Fruit fly (Drosophila melanogaster) whole organism, adult: ENCODE results near the gene CG14312.

Experiments used
- CG11617 ChIP-seq: fragments of 200-800 bp; sonication (Bioruptor generic); optimal IDR thresholded peaks from 2 replicates; lab custom pipeline; 2017; ENCODE audit warnings: mild to moderate bottlenecking, missing biosample characterization, missing genetic modification reagents, missing genetic modification characterization
- CG12768 ChIP-seq: fragments of 200-800 bp; sonication (Bioruptor generic); optimal IDR thresholded peaks from 2 replicates; lab custom pipeline; 2017; ENCODE audit warnings: missing biosample characterization, missing genetic modification characterization, mild to moderate bottlenecking, moderate library complexity, missing genetic modification reagents
- CG14711 ChIP-seq: fragments of 200-800 bp; sonication (Bioruptor generic); optimal IDR thresholded peaks from 2 replicates; lab custom pipeline; 2018; ENCODE audit warnings: missing biosample characterization, mild to moderate bottlenecking, missing genetic modification characterization, moderate library complexity
- CG1620 ChIP-seq: fragments of 200-800 bp; sonication (Bioruptor generic); optimal IDR thresholded peaks from 2 replicates; lab custom pipeline; 2016; ENCODE audit warnings: missing biosample characterization, missing genetic modification characterization
- CG33017 ChIP-seq: fragments of 200-800 bp; sonication (Bioruptor generic); optimal IDR thresholded peaks from 2 replicates; lab custom pipeline; 2018; ENCODE audit warnings: missing biosample characterization, mild to moderate bottlenecking, missing genetic modification characterization, moderate library complexity
- CG5204 ChIP-seq: fragments of 200-800 bp; sonication (Bioruptor generic); optimal IDR thresholded peaks from 2 replicates; lab custom pipeline; 2016; ENCODE audit warnings: missing biosample characterization, missing genetic modification characterization
- CG7045 ChIP-seq: fragments of 200-800 bp; sonication (Bioruptor generic); optimal IDR thresholded peaks from 2 replicates; lab custom pipeline; 2017; ENCODE audit warnings: missing biosample characterization, mild to moderate bottlenecking, missing genetic modification characterization
- CG7101 ChIP-seq: fragments of 200-800 bp; sonication (Bioruptor generic); optimal IDR thresholded peaks from 2 replicates; lab custom pipeline; 2018; ENCODE audit warnings: missing biosample characterization, mild to moderate bottlenecking, missing genetic modification characterization, moderate library complexity
- Clk ChIP-seq: fragments of 200-800 bp; sonication (Bioruptor generic); optimal IDR thresholded peaks from 2 replicates; lab custom pipeline; 2017; ENCODE audit warnings: missing biosample characterization, missing genetic modification characterization
- Crg-1 ChIP-seq: fragments of 200-800 bp; sonication (Bioruptor generic); optimal IDR thresholded peaks from 2 replicates; lab custom pipeline; 2016; ENCODE audit warnings: missing biosample characterization, missing genetic modification characterization
- Hr96 ChIP-seq: fragments of 200-800 bp; sonication (Bioruptor generic); optimal IDR thresholded peaks from 2 replicates; lab custom pipeline; 2016; ENCODE audit warnings: missing biosample characterization, missing genetic modification characterization
- Mnt ChIP-seq: fragments of 200-800 bp; sonication (Bioruptor generic); optimal IDR thresholded peaks from 2 replicates; lab custom pipeline; 2016; ENCODE audit warnings: missing biosample characterization, mild to moderate bottlenecking, missing genetic modification characterization
- bab1 ChIP-seq: fragments of 200-800 bp; sonication (Bioruptor generic); optimal IDR thresholded peaks from 3 replicates; lab custom pipeline; 2019; ENCODE audit warnings: missing biosample characterization, mild to moderate bottlenecking, missing genetic modification characterization, moderate library complexity
- cic ChIP-seq: fragments of 200-800 bp; sonication (Bioruptor generic); optimal IDR thresholded peaks from 2 replicates; lab custom pipeline; 2017; ENCODE audit warnings: missing biosample characterization, mild to moderate bottlenecking, missing genetic modification characterization, moderate library complexity
- cnc ChIP-seq, 2 experiments: fragments of >200 bp; optimal IDR thresholded peaks; 2 replicates each; lab custom pipeline; 2017
- kay ChIP-seq: fragments of 200-800 bp; sonication (Bioruptor generic); peaks from one replicate; lab custom pipeline; 2016; ENCODE audit warnings: missing biosample characterization, missing genetic modification characterization, borderline replicate concordance
- ovo ChIP-seq: fragments of 200-800 bp; sonication (Bioruptor generic); optimal IDR thresholded peaks from 2 replicates; lab custom pipeline; 2016; ENCODE audit warnings: missing biosample characterization, missing genetic modification characterization
- pad ChIP-seq: fragments of 200-800 bp; sonication (Bioruptor generic); optimal IDR thresholded peaks from 3 replicates; lab custom pipeline; 2017; ENCODE audit warnings: missing biosample characterization, missing genetic modification characterization, mild to moderate bottlenecking, moderate library complexity, missing genetic modification reagents
- tj ChIP-seq: fragments of 200-800 bp; sonication (Bioruptor generic); optimal IDR thresholded peaks from 3 replicates; lab custom pipeline; 2017; ENCODE audit warnings: missing biosample characterization, mild to moderate bottlenecking, missing genetic modification characterization, moderate library complexity
- toe ChIP-seq: fragments of 200-800 bp; sonication (Bioruptor generic); optimal IDR thresholded peaks from 2 replicates; lab custom pipeline; 2016; ENCODE audit warnings: missing biosample characterization, missing genetic modification characterization

CG14312 gene

dm6 chr3R:18280866-18281473 lies 2.4 kb downstream of the CG14312 start:
- TF ChIP-seq CG5204 (GFP tag; lab: Kevin White, UChicago) (no peak), CG14711 (tag; lab: Kevin White, UChicago) (no peak), Crg-1 (GFP tag; lab: Kevin White, UChicago) (no peak), CG33017 (no peak), CG12768 (no peak), CG11617 (GFP tag; lab: Kevin White, UChicago) (no peak), cic (GFP tag; lab: Kevin White, UChicago) (no peak), Mnt (GFP tag; lab: Kevin White, UChicago) (no peak), kay (GFP tag; lab: Kevin White, UChicago) (no peak), CG1620 (GFP tag; lab: Kevin White, UChicago) (no peak), cnc (optimal IDR thresholded peaks at IDR 0.05; lab: Kevin White, UChicago) (no peak), toe (GFP tag; lab: Kevin White, UChicago) (no peak), Hr96 (no peak)

- TF ChIP-seq pad (no peak), CG7045 (GFP tag; lab: Kevin White, UChicago) (no peak)
These were observed 3.2 kb downstream of the CG14312 start for dm6 chr3R:18280133-18280532.

dm6 chr3R:18279494-18279893 lies 3.8 kb downstream of the CG14312 start, which contains the start of gene CG7142:
Gene CG7142, minus strand, starts transcription at chr3R:18279522.
- TF ChIP-seq CG33017 (peak; percentile 18), cnc (optimal IDR thresholded peaks at IDR 0.05; lab: Kevin White, UChicago) (no peak), CG11617 (GFP tag; lab: Kevin White, UChicago) (no peak), CG5204 (GFP tag; lab: Kevin White, UChicago) (no peak), Clk (no peak), toe (GFP tag; lab: Kevin White, UChicago) (no peak), cic (GFP tag; lab: Kevin White, UChicago) (peak; percentile 1), Mnt (GFP tag; lab: Kevin White, UChicago) (peak; percentile 12), bab1 (GFP tag; lab: Kevin White, UChicago) (no peak), kay (GFP tag; lab: Kevin White, UChicago) (peak; percentile 34)

dm6 chr3R:18277406-18277805 lies 5.9 kb downstream of the CG14312 start:
- TF ChIP-seq toe (GFP tag; lab: Kevin White, UChicago): no peak
- no peak for TF ChIP-seq CG12768
- no peak for TF ChIP-seq CG7045 (GFP tag; lab: Kevin White, UChicago)
- TF ChIP-seq Hr96: no peak
- no peak for TF ChIP-seq CG5204 (GFP tag; lab: Kevin White, UChicago)
- TF ChIP-seq Crg-1 (GFP tag; lab: Kevin White, UChicago): no peak
- no peak for TF ChIP-seq Mnt (GFP tag; lab: Kevin White, UChicago)
- TF ChIP-seq CG14711 (tag; lab: Kevin White, UChicago): no peak
- no peak for TF ChIP-seq CG1620 (GFP tag; lab: Kevin White, UChicago)

dm6 chr3R:18276688-18277087 lies 6.6 kb downstream of the CG14312 start:
- TF ChIP-seq Mnt (GFP tag; lab: Kevin White, UChicago) (no peak), Crg-1 (GFP tag; lab: Kevin White, UChicago) (no peak), CG1620 (GFP tag; lab: Kevin White, UChicago) (no peak), Clk (no peak), CG11617 (GFP tag; lab: Kevin White, UChicago) (no peak), CG5204 (GFP tag; lab: Kevin White, UChicago) (no peak), tj (GFP tag; lab: Kevin White, UChicago) (no peak), toe (GFP tag; lab: Kevin White, UChicago) (no peak), cnc (optimal IDR thresholded peaks at IDR 0.05; lab: Kevin White, UChicago) (no peak), ovo (no peak), CG12768 (no peak), kay (GFP tag; lab: Kevin White, UChicago) (no peak)

dm6 chr3R:18275113-18275782 lies 8.1 kb downstream of the CG14312 start:
- no peak for TF ChIP-seq tj (GFP tag; lab: Kevin White, UChicago)
- peak; percentile 69 for TF ChIP-seq CG11617 (GFP tag; lab: Kevin White, UChicago)
- peak; percentile 39 for TF ChIP-seq CG14711 (tag; lab: Kevin White, UChicago)
- TF ChIP-seq CG33017: peak; percentile 81
- peak; percentile 45 for TF ChIP-seq CG7101 (tag; lab: Kevin White, UChicago)
- TF ChIP-seq bab1 (GFP tag; lab: Kevin White, UChicago): peak; percentile 13
- no peak for TF ChIP-seq CG7045 (GFP tag; lab: Kevin White, UChicago)
